Fruit fly (Drosophila melanogaster): ENCODE data around the gene CG9098.

DNA sequence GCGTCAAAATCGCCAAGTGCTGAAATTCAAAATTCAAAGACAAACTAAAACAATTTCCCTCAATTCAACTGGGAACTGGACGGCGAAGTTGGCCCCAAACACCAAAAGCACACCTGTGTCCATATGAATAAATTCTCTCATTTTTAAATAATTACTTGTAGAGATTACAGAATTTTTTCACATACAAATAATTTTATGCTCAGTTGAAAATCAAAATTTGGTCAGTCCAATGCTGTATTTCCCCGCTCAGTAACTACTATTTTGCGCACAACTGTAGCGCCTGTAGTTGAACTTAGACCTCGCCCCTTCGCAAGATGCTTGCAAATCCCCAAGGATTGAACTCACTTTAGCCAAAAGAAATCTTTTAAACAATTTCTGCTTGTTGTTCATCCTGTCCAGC lies 16.6 kb upstream of the CG9098 start:
- TF ChIP-seq rn (GFP tag; IDR thresholded peaks at IDR 0.05) = no peak
- no peak for TF ChIP-seq CG8301 (tag; optimal IDR thresholded peaks at IDR 0.05)
- TF ChIP-seq EcR (GFP tag; optimal IDR thresholded peaks at IDR 0.05) = no peak
- no peak for TF ChIP-seq fd96Ca (GFP tag; IDR thresholded peaks at IDR 0.05)
- no peak for TF ChIP-seq CG17806 (tag; optimal IDR thresholded peaks at IDR 0.05)
- TF ChIP-seq CG8159 (tag; optimal IDR thresholded peaks at IDR 0.05) = no peak
- TF ChIP-seq CG9948 (tag; optimal IDR thresholded peaks at IDR 0.05) = no peak
- TF ChIP-seq CG4496 (GFP tag; IDR thresholded peaks at IDR 0.05) = no peak
- TF ChIP-seq Pif1B (GFP tag; optimal IDR thresholded peaks at IDR 0.05) = no peak
